Worm (Caenorhabditis elegans): ENCODE results near the gene fbxc-39.
"Not testable (repeated sequence)": the region's sequence is repeated elsewhere in the genome, so short reads cannot be mapped to it uniquely, and the experiment has no call there.

- not testable (repeated sequence) for TF ChIP-seq klf-2 (GFP tag; conservative IDR thresholded peaks at IDR 0.05); cog-1 (tag; optimal IDR thresholded peaks at IDR 0.05); T22C8.4 (GFP tag; IDR thresholded peaks at IDR 0.05); flt-1 (GFP tag; IDR thresholded peaks at IDR 0.05); ref-1 (GFP tag; conservative IDR thresholded peaks at IDR 0.05); ztf-23 (GFP tag; IDR thresholded peaks at IDR 0.05); ztf-29 (GFP tag; IDR thresholded peaks at IDR 0.05); tab-1 (GFP tag; IDR thresholded peaks at IDR 0.05)
Measured at ce11 chrII:996112-996511, 7.6 kb downstream of the fbxc-39 start, which contains the start of gene F45D11.11.

Data from whole organism, midembryonic.